Worm (Caenorhabditis elegans) whole organism, L4 larva: ENCODE measurements around the gene Y39G8B.7.

ENCODE experiments used
- F37D6.2 ChIP-seq: sonication (generic microtip); optimal IDR thresholded peaks from 2 replicates; lab custom pipeline; 2016; ENCODE audit warnings: mild to moderate bottlenecking, missing genetic modification characterization, missing compliant biosample characterization
- T20F7.1 ChIP-seq: fragments of 200-800 bp; sonication (Bioruptor generic); optimal IDR thresholded peaks from 2 replicates; lab custom pipeline; 2018; ENCODE audit warnings: mild to moderate bottlenecking, missing genetic modification characterization, missing compliant biosample characterization
- Y48G9A.11 ChIP-seq: fragments of 200-800 bp; sonication (Bioruptor generic); IDR thresholded peaks from 2 replicates; pipeline ENCODE4 v1.3.6; 2022; ENCODE audit warnings: missing genetic modification reagents, missing genetic modification characterization, missing compliant biosample characterization
- Y5F2A.4 ChIP-seq: fragments of 200-800 bp; sonication (Bioruptor generic); optimal IDR thresholded peaks from 2 replicates; lab custom pipeline; 2018; ENCODE audit warnings: mild to moderate bottlenecking, missing genetic modification characterization, missing compliant biosample characterization
- aly-2 ChIP-seq: sonication (generic microtip); optimal IDR thresholded peaks from 2 replicates; lab custom pipeline; 2018; ENCODE audit warnings: missing biosample characterization, missing genetic modification characterization
- arid-1 ChIP-seq: fragments of 200-800 bp; sonication (Bioruptor generic); conservative IDR thresholded peaks from 2 replicates; pipeline ENCODE4 v1.3.6; 2022; ENCODE audit warnings: missing genetic modification reagents, missing genetic modification characterization, missing compliant biosample characterization
- cey-2 ChIP-seq: sonication (generic microtip); optimal IDR thresholded peaks from 3 replicates; lab custom pipeline; 2017; ENCODE audit warnings: missing genetic modification characterization, mild to moderate bottlenecking, missing compliant biosample characterization, antibody characterized with exemption, borderline replicate concordance; ENCODE audit not compliant: insufficient read depth
- daf-16 ChIP-seq, 3 experiments: sonication (generic microtip); optimal IDR thresholded peaks; 2 replicates each; lab custom pipeline; 2016 to 2017; ENCODE audit warnings: missing genetic modification characterization in 3 of 3, missing genetic modification reagents in 3 of 3, mild to moderate bottlenecking in 2 of 3, missing compliant biosample characterization in 2 of 3, missing biosample characterization in 1 of 3, moderate library complexity in 1 of 3
- duxl-1 ChIP-seq: sonication (generic microtip); optimal IDR thresholded peaks from 2 replicates; lab custom pipeline; 2016; ENCODE audit warnings: mild to moderate bottlenecking, missing genetic modification characterization, moderate library complexity, missing compliant biosample characterization; ENCODE audit not compliant: poor library complexity
- dve-1 ChIP-seq: sonication (generic microtip); optimal IDR thresholded peaks from 2 replicates; lab custom pipeline; 2017; ENCODE audit warnings: antibody characterized with exemption, mild to moderate bottlenecking, missing genetic modification characterization, missing compliant biosample characterization; ENCODE audit not compliant: insufficient read depth
- hlh-11 ChIP-seq: fragments of 200-800 bp; sonication (Bioruptor generic); optimal IDR thresholded peaks from 2 replicates; lab custom pipeline; 2018; ENCODE audit warnings: mild to moderate bottlenecking, missing genetic modification characterization, missing compliant biosample characterization
- lin-38 ChIP-seq: fragments of 200-800 bp; sonication (Bioruptor generic); IDR thresholded peaks from 2 replicates; pipeline ENCODE4 v1.3.6; 2022; ENCODE audit warnings: missing genetic modification reagents, missing genetic modification characterization, missing compliant biosample characterization
- madf-5 ChIP-seq, 2 experiments: fragments of 200-800 bp; sonication (Bioruptor generic); IDR thresholded peaks; 2 replicates each; pipeline ENCODE4 v1.3.6; 2022; ENCODE audit warnings: missing compliant biosample characterization in 2 of 2, missing genetic modification characterization in 2 of 2
- nhr-237 ChIP-seq: sonication (generic microtip); optimal IDR thresholded peaks from 2 replicates; lab custom pipeline; 2017; ENCODE audit warnings: missing biosample characterization, missing genetic modification characterization
- nhr-25 ChIP-seq: sonication (generic microtip); optimal IDR thresholded peaks from 2 replicates; lab custom pipeline; 2017; ENCODE audit warnings: missing genetic modification characterization, mild to moderate bottlenecking, missing compliant biosample characterization, antibody characterized with exemption, moderate library complexity, borderline replicate concordance; ENCODE audit not compliant: insufficient read depth
- nhr-28 ChIP-seq: fragments of 150-350 bp; optimal IDR thresholded peaks from 2 replicates; lab custom pipeline; 2014; ENCODE audit warnings: missing biosample characterization, missing genetic modification characterization
- php-3 ChIP-seq: fragments of 200-800 bp; sonication (Bioruptor generic); IDR thresholded peaks from 2 replicates; pipeline ENCODE4 v1.3.6; 2022; ENCODE audit warnings: missing genetic modification reagents, missing genetic modification characterization, missing compliant biosample characterization
- pqm-1 ChIP-seq: sonication (generic microtip); optimal IDR thresholded peaks from 2 replicates; lab custom pipeline; 2017; ENCODE audit warnings: missing biosample characterization, missing genetic modification characterization
- rbr-2 ChIP-seq: sonication (generic microtip); optimal IDR thresholded peaks from 2 replicates; lab custom pipeline; 2016; ENCODE audit warnings: missing genotype, missing genetic modification characterization, missing compliant biosample characterization
- set-16 ChIP-seq: fragments of 200-800 bp; sonication (Bioruptor generic); IDR thresholded peaks from 2 replicates; pipeline ENCODE4 v1.3.6; 2022; ENCODE audit warnings: missing genetic modification reagents, missing genetic modification characterization, missing compliant biosample characterization
- snpc-1.2 ChIP-seq: fragments of 200-800 bp; sonication (Bioruptor generic); IDR thresholded peaks from 2 replicates; pipeline ENCODE4 v1.3.6; 2022; ENCODE audit warnings: missing genetic modification reagents, missing genetic modification characterization, missing compliant biosample characterization
- tra-1 ChIP-seq: fragments of 200-800 bp; sonication (Bioruptor generic); IDR thresholded peaks from 2 replicates; pipeline ENCODE4 v1.3.6; 2022; ENCODE audit warnings: missing genetic modification reagents, missing genetic modification characterization, missing compliant biosample characterization
- unc-130 ChIP-seq: sonication (generic microtip); optimal IDR thresholded peaks from 2 replicates; lab custom pipeline; 2016; ENCODE audit warnings: missing genetic modification reagents, missing genetic modification characterization, missing compliant biosample characterization
- unc-62 ChIP-seq, 3 experiments: fragments of 150-350 bp in 1 of 3; sonication (generic microtip); optimal IDR thresholded peaks in 2 of 3; peaks in 1 of 3; 1 replicate in 1 of 3; 2 replicates in 2 of 3; lab custom pipeline; 2014 to 2017; ENCODE audit warnings: missing biosample characterization in 3 of 3, missing genetic modification characterization in 3 of 3, missing genetic modification reagents in 3 of 3, missing genotype in 1 of 3
- zag-1 ChIP-seq: fragments of 150-350 bp; optimal IDR thresholded peaks from 2 replicates; lab custom pipeline; 2014; ENCODE audit warnings: missing biosample characterization, missing genetic modification characterization
- ztf-7 ChIP-seq: fragments of 150-350 bp; optimal IDR thresholded peaks from 2 replicates; lab custom pipeline; 2014; ENCODE audit warnings: missing biosample characterization, missing genetic modification characterization

The Y39G8B.7 gene

DNA sequence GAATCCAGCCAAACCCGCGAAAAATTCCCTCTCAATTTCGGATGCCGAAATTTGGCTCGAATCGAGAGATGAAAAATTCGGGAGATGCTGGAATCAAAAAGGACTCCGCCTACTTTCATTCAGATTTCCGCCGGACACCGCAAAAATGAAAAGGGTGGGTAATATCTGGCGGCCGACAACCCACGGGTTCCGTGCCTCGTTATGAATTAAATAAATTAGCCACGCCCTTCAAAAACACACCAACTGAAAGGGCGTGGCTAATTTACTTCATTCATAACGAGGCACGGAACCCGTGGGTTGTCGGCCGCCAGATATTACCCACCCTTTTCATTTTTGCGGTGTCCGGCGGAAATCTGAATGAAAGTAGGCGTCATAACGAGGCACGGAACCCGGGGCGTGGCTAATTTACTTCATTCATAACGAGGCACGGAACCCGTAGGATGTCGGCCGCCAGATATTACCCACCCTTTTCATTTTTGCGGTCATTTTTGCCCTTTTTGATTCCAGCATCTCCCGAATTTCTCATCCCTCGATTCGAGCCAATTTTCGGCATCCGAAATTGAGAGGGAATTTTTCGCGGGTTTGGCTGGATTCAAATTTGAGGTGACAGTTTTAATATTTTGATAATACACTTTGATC lies 48.3 kb downstream of the Y39G8B.7 start:
- peak; percentile 37; the same call in 1 of the 2 replicates for TF ChIP-seq lin-38 (GFP tag; lab: Robert Waterston, UW)

DNA sequence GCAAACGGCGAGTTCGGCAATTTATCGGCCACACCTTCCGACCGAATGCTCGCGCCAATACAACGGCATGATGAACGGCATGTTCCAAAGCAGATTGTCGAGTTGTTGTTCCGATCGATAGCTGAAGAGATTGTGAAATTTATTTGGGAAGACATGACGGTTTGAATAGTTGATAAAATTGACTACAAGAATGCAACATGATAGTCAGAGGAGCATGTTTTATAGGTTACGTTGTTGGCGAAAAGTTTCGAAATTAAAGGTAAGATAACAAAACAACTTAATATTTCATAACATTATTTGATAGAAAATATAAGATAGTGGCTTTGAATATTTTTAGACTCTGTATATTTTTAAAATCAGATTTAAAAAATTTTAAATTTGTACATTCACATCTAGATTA lies 49.3 kb downstream of the Y39G8B.7 start:
- TF ChIP-seq dve-1 (tag; lab: Kevin White, UChicago) (peak; percentile 24), nhr-237 (tag; lab: Kevin White, UChicago) (no peak), Y48G9A.11 (GFP tag; lab: Robert Waterston, UW) (no peak), unc-130 (GFP tag; lab: Kevin White, UChicago) (no peak), aly-2 (tag; lab: Kevin White, UChicago) (no peak), hlh-11 (tag; lab: Kevin White, UChicago) (no peak), snpc-1.2 (GFP tag; lab: Robert Waterston, UW) (no peak), ztf-7 (tag; lab: Kevin White, UChicago) (no peak), nhr-25 (no peak), arid-1 (GFP tag; lab: Robert Waterston, UW) (no peak), zag-1 (no peak), rbr-2 (tag; lab: Kevin White, UChicago) (no peak), set-16 (GFP tag; lab: Robert Waterston, UW) (no peak), nhr-28 (peak; percentile 2), T20F7.1 (GFP tag; lab: Kevin White, UChicago) (no peak), daf-16 (GFP tag; optimal IDR thresholded peaks at IDR 0.05; lab: Kevin White, UChicago) (no peak), daf-16 (tag; optimal IDR thresholded peaks at IDR 0.05; lab: Kevin White, UChicago) (peak; percentile 38), unc-62 (GFP tag; optimal IDR thresholded peaks at IDR 0.05 in 1 of 2; lab: Kevin White, UChicago) (no peak), unc-62 (tag; optimal IDR thresholded peaks at IDR 0.05; lab: Kevin White, UChicago) (no peak), pqm-1 (tag; lab: Kevin White, UChicago) (peak; percentile 59), madf-5 (GFP tag; IDR thresholded peaks at IDR 0.05; lab: Robert Waterston, UW) (no peak), cey-2 (tag; lab: Kevin White, UChicago) (no peak), php-3 (GFP tag; lab: Robert Waterston, UW) (peak; percentile 55; the same call in 1 of the 2 replicates), tra-1 (GFP tag; lab: Robert Waterston, UW) (no peak), Y5F2A.4 (no peak), duxl-1 (tag; lab: Kevin White, UChicago) (no peak), F37D6.2 (tag; lab: Kevin White, UChicago) (no peak)
